Fruit fly (Drosophila melanogaster) whole organism, embryonic: ENCODE results near the gene CG1172.

Experiments
- ATbp ChIP-seq: fragments of 200-800 bp; sonication (Bioruptor generic); optimal IDR thresholded peaks from 2 replicates; lab custom pipeline; 2017; ENCODE audit warnings: missing biosample characterization, mild to moderate bottlenecking, missing genetic modification characterization, missing genetic modification reagents
- Aef1 ChIP-seq: fragments of 200-800 bp; sonication (Bioruptor generic); IDR thresholded peaks from 3 replicates; pipeline ENCODE4 v1.3.6; 2022; ENCODE audit warnings: missing biosample characterization, missing genetic modification characterization
- BtbVII ChIP-seq: fragments of 200-800 bp; sonication (Bioruptor generic); optimal IDR thresholded peaks from 3 replicates; lab custom pipeline; 2017; ENCODE audit warnings: missing biosample characterization, mild to moderate bottlenecking, missing genetic modification characterization
- CG12391 ChIP-seq: fragments of 200-800 bp; sonication (Bioruptor generic); optimal IDR thresholded peaks from 3 replicates; lab custom pipeline; 2018; ENCODE audit warnings: missing biosample characterization, mild to moderate bottlenecking, missing genetic modification characterization, moderate library complexity
- CG15514 ChIP-seq: fragments of 200-800 bp; sonication (Bioruptor generic); optimal IDR thresholded peaks from 3 replicates; lab custom pipeline; 2017; ENCODE audit warnings: missing biosample characterization, missing genetic modification characterization, mild to moderate bottlenecking, moderate library complexity, missing genetic modification reagents
- CG15696 ChIP-seq: fragments of 200-800 bp; sonication (Bioruptor generic); optimal IDR thresholded peaks from 2 replicates; lab custom pipeline; 2019; ENCODE audit warnings: missing biosample characterization, mild to moderate bottlenecking, missing genetic modification characterization, moderate library complexity
- CG16779 ChIP-seq: fragments of 200-800 bp; sonication (Bioruptor generic); IDR thresholded peaks from 2 replicates; pipeline ENCODE4 v1.3.6; 2022; ENCODE audit warnings: missing biosample characterization, missing genetic modification characterization
- CG32772 ChIP-seq: fragments of 200-800 bp; sonication (Bioruptor generic); IDR thresholded peaks from 2 replicates; pipeline ENCODE4 v1.3.6; 2022; ENCODE audit warnings: missing biosample characterization, missing genetic modification characterization
- CG6791 ChIP-seq: fragments of 200-800 bp; sonication (Bioruptor generic); IDR thresholded peaks from 3 replicates; pipeline ENCODE4 v1.3.6; 2022; ENCODE audit warnings: missing biosample characterization, missing genetic modification characterization; ENCODE audit not compliant: partially characterized antibody
- CG6813 ChIP-seq: fragments of 200-800 bp; sonication (Bioruptor generic); optimal IDR thresholded peaks from 2 replicates; lab custom pipeline; 2017; ENCODE audit warnings: missing biosample characterization, missing genetic modification characterization, mild to moderate bottlenecking, moderate library complexity, missing genetic modification reagents
- CG7963 ChIP-seq: fragments of 200-800 bp; sonication (Bioruptor generic); IDR thresholded peaks from 3 replicates; pipeline ENCODE4 v1.3.6; 2022; ENCODE audit warnings: missing biosample characterization, missing genetic modification characterization; ENCODE audit not compliant: partially characterized antibody
- CG8765 ChIP-seq: fragments of 200-800 bp; sonication (Bioruptor generic); IDR thresholded peaks from 2 replicates; pipeline ENCODE4 v1.3.6; 2022; ENCODE audit warnings: missing biosample characterization, missing genetic modification characterization
- CG8924 ChIP-seq: fragments of 200-800 bp; optimal IDR thresholded peaks from 3 replicates; lab custom pipeline; 2019; ENCODE audit warnings: missing biosample characterization, mild to moderate bottlenecking, missing genetic modification characterization, moderate library complexity
- Dfd ChIP-seq, 2 experiments: fragments of >200 bp; optimal IDR thresholded peaks; 2 replicates each; lab custom pipeline; 2017; ENCODE audit warnings: missing biosample characterization in 2 of 2, missing genetic modification characterization in 2 of 2
- E2f2 ChIP-seq: fragments of 200-800 bp; sonication (Bioruptor generic); IDR thresholded peaks from 2 replicates; pipeline ENCODE4 v1.3.6; 2022; ENCODE audit warnings: missing biosample characterization, missing genetic modification characterization
- Eip74EF ChIP-seq, 2 experiments: fragments of 200-800 bp in 1 of 2; fragments of >200 bp in 1 of 2; sonication (Bioruptor generic) in 1 of 2; optimal IDR thresholded peaks; 2 replicates each; lab custom pipeline; 2017 to 2019; ENCODE audit warnings: missing biosample characterization in 2 of 2, missing genetic modification characterization in 2 of 2, mild to moderate bottlenecking in 1 of 2, moderate library complexity in 1 of 2
- HLH3B ChIP-seq: fragments of 200-800 bp; sonication (Bioruptor generic); IDR thresholded peaks from 2 replicates; pipeline ENCODE4 v1.3.6; 2022; ENCODE audit warnings: missing biosample characterization, missing genetic modification characterization
- Hmx ChIP-seq: fragments of 200-800 bp; sonication (Bioruptor generic); optimal IDR thresholded peaks from 2 replicates; lab custom pipeline; 2016; ENCODE audit warnings: missing biosample characterization, missing genetic modification characterization
- Hr51 ChIP-seq, 2 experiments: fragments of 200-800 bp; sonication (Bioruptor generic); optimal IDR thresholded peaks; 2 replicates in 1 of 2; 3 replicates in 1 of 2; lab custom pipeline; 2016 to 2018; ENCODE audit warnings: missing biosample characterization in 2 of 2, missing genetic modification characterization in 2 of 2, mild to moderate bottlenecking in 1 of 2, moderate library complexity in 1 of 2
- Jarid2 ChIP-seq: fragments of 200-800 bp; sonication (Bioruptor generic); optimal IDR thresholded peaks from 3 replicates; lab custom pipeline; 2017; ENCODE audit warnings: mild to moderate bottlenecking, missing biosample characterization, missing genetic modification reagents, missing genetic modification characterization
- MESR4 ChIP-seq: fragments of 200-800 bp; sonication (Bioruptor generic); optimal IDR thresholded peaks from 2 replicates; lab custom pipeline; 2018; ENCODE audit warnings: missing biosample characterization, mild to moderate bottlenecking, missing genetic modification characterization, moderate library complexity
- Meics ChIP-seq: fragments of 200-800 bp; sonication (Bioruptor generic); optimal IDR thresholded peaks from 2 replicates; lab custom pipeline; 2017; ENCODE audit warnings: missing biosample characterization, mild to moderate bottlenecking, missing genetic modification characterization
- NC2α ChIP-seq: fragments of 200-800 bp; sonication (Bioruptor generic); optimal IDR thresholded peaks from 2 replicates; lab custom pipeline; 2016; ENCODE audit warnings: missing biosample characterization, missing genetic modification characterization
- NC2β ChIP-seq: fragments of 200-800 bp; sonication (Bioruptor generic); optimal IDR thresholded peaks from 2 replicates; lab custom pipeline; 2016; ENCODE audit warnings: missing biosample characterization, missing genetic modification characterization
- NFAT ChIP-seq: fragments of 200-800 bp; sonication (Bioruptor generic); IDR thresholded peaks from 2 replicates; pipeline ENCODE4 v1.3.6; 2022; ENCODE audit warnings: missing biosample characterization, missing genetic modification characterization
- Neu2 ChIP-seq: fragments of 200-800 bp; sonication (Bioruptor generic); optimal IDR thresholded peaks from 3 replicates; lab custom pipeline; 2016; ENCODE audit warnings: missing biosample characterization, missing genetic modification characterization, borderline replicate concordance
- Opbp ChIP-seq: fragments of 200-800 bp; sonication (Bioruptor generic); IDR thresholded peaks from 3 replicates; pipeline ENCODE4 v1.3.6; 2022; ENCODE audit warnings: missing biosample characterization, missing genetic modification characterization; ENCODE audit not compliant: partially characterized antibody
- Sox102F ChIP-seq: fragments of 200-800 bp; sonication (Bioruptor generic); optimal IDR thresholded peaks from 2 replicates; lab custom pipeline; 2018; ENCODE audit warnings: missing biosample characterization, mild to moderate bottlenecking, missing genetic modification characterization, moderate library complexity
- bigmax ChIP-seq: fragments of 200-800 bp; sonication (Bioruptor generic); optimal IDR thresholded peaks from 2 replicates; lab custom pipeline; 2018; ENCODE audit warnings: missing biosample characterization, mild to moderate bottlenecking, missing genetic modification characterization
- crol ChIP-seq: fragments of 200-800 bp; sonication (Bioruptor generic); IDR thresholded peaks from 2 replicates; pipeline ENCODE4 v1.3.6; 2022; ENCODE audit warnings: missing biosample characterization, missing genetic modification characterization
- cwo ChIP-seq: fragments of 200-800 bp; sonication (Bioruptor generic); optimal IDR thresholded peaks from 3 replicates; lab custom pipeline; 2017; ENCODE audit warnings: missing biosample characterization, missing genetic modification characterization, mild to moderate bottlenecking, moderate library complexity, missing genetic modification reagents
- dan ChIP-seq: fragments of 200-800 bp; sonication (Bioruptor generic); IDR thresholded peaks from 2 replicates; pipeline ENCODE4 v1.3.6; 2022; ENCODE audit warnings: missing biosample characterization, missing genetic modification characterization
- danr ChIP-seq: fragments of 200-800 bp; sonication (Bioruptor generic); IDR thresholded peaks from 2 replicates; pipeline ENCODE4 v1.3.6; 2022; ENCODE audit warnings: missing biosample characterization, missing genetic modification characterization
- dmrt11E ChIP-seq: fragments of 200-800 bp; sonication (Bioruptor generic); optimal IDR thresholded peaks from 3 replicates; lab custom pipeline; 2018; ENCODE audit warnings: missing biosample characterization, mild to moderate bottlenecking, missing genetic modification characterization, moderate library complexity
- dysf ChIP-seq: fragments of 200-800 bp; sonication (Bioruptor generic); IDR thresholded peaks from 3 replicates; pipeline ENCODE4 v1.3.6; 2022; ENCODE audit warnings: missing biosample characterization, missing genetic modification characterization
- gcm ChIP-seq: fragments of 200-800 bp; sonication (Bioruptor generic); optimal IDR thresholded peaks from 2 replicates; lab custom pipeline; 2019; ENCODE audit warnings: missing biosample characterization, mild to moderate bottlenecking, missing genetic modification characterization, moderate library complexity
- grau ChIP-seq: fragments of 200-800 bp; optimal IDR thresholded peaks from 3 replicates; lab custom pipeline; 2019; ENCODE audit warnings: missing biosample characterization, mild to moderate bottlenecking, missing genetic modification characterization, moderate library complexity
- her ChIP-seq: fragments of 200-800 bp; sonication (Bioruptor generic); optimal IDR thresholded peaks from 2 replicates; lab custom pipeline; 2016; ENCODE audit warnings: missing biosample characterization, missing genetic modification characterization
- kah ChIP-seq: fragments of 200-800 bp; sonication (Bioruptor generic); optimal IDR thresholded peaks from 2 replicates; lab custom pipeline; 2018; ENCODE audit warnings: missing biosample characterization, mild to moderate bottlenecking, missing genetic modification characterization
- peb ChIP-seq: fragments of 200-800 bp; sonication (Bioruptor generic); IDR thresholded peaks from 2 replicates; pipeline ENCODE4 v1.3.6; 2022; ENCODE audit warnings: missing biosample characterization, missing genetic modification characterization
- pho ChIP-seq: fragments of 200-800 bp; sonication (Bioruptor generic); optimal IDR thresholded peaks from 2 replicates; lab custom pipeline; 2016; ENCODE audit warnings: missing biosample characterization, missing genetic modification characterization
- run ChIP-seq: fragments of 200-800 bp; sonication (Bioruptor generic); optimal IDR thresholded peaks from 3 replicates; lab custom pipeline; 2018; ENCODE audit warnings: missing biosample characterization, mild to moderate bottlenecking, missing genetic modification characterization
- schlank ChIP-seq: fragments of 200-800 bp; sonication (Bioruptor generic); optimal IDR thresholded peaks from 2 replicates; lab custom pipeline; 2018; ENCODE audit warnings: missing biosample characterization, mild to moderate bottlenecking, missing genetic modification characterization
- tna ChIP-seq: fragments of 200-800 bp; sonication (Bioruptor generic); IDR thresholded peaks from 2 replicates; pipeline ENCODE4 v1.3.6; 2022; ENCODE audit warnings: missing biosample characterization, missing genetic modification characterization; ENCODE audit not compliant: partially characterized antibody
- toy ChIP-seq: fragments of 200-800 bp; sonication (Bioruptor generic); IDR thresholded peaks from 2 replicates; pipeline ENCODE4 v1.3.6; 2022; ENCODE audit warnings: missing biosample characterization, missing genetic modification characterization
- trem ChIP-seq: fragments of 200-800 bp; optimal IDR thresholded peaks from 3 replicates; lab custom pipeline; 2019; ENCODE audit warnings: missing biosample characterization, mild to moderate bottlenecking, missing genetic modification characterization, moderate library complexity
- unpg ChIP-seq: fragments of 200-800 bp; sonication (Bioruptor generic); optimal IDR thresholded peaks from 3 replicates; lab custom pipeline; 2018; ENCODE audit warnings: missing biosample characterization, mild to moderate bottlenecking, missing genetic modification characterization, moderate library complexity
- z ChIP-seq: fragments of 200-800 bp; sonication (Bioruptor generic); IDR thresholded peaks from 3 replicates; pipeline ENCODE4 v1.3.6; 2022; ENCODE audit warnings: missing biosample characterization, missing genetic modification characterization
- zen ChIP-seq: fragments of 200-800 bp; sonication (Bioruptor generic); optimal IDR thresholded peaks from 3 replicates; lab custom pipeline; 2018; ENCODE audit warnings: missing biosample characterization, mild to moderate bottlenecking, missing genetic modification characterization, moderate library complexity

The CG1172 gene

DNA sequence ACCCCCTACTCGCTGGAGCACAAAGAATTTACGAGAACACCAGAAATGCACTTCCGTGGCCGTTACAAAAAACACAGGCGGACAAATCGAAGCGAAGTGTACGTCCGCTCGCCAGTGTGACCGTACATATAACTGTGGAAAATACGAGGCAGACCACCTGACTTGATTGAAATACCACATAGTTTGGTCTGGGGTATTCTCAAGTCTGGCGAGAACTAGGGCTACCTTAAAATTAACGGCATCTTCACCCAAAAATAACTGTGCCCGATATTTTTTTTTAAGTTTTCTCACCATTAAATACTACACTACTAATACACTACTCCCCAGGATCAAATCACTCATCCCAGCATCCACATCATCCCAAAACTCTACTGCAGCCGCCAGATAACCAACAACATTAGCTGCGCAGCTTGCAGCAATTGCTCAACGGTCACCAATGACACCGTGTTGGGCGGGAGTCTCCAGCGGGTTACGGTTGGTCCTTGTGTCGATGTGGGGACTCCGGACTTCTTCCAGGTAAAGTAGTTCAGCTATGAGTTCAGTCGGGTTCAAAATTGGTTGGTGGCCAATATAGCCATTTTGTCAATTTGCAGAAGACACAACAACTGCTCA lies 25.4 kb upstream of the CG1172 start, which contains the start of gene Cerk (continued):
- peak; percentile 28 for TF ChIP-seq Meics
- TF ChIP-seq dysf (GFP tag; lab: Robert Waterston, UW) = peak; percentile 58; the same call in 2 of the 3 replicates
- peak; percentile 55 for TF ChIP-seq kah (GFP tag; lab: Kevin White, UChicago)
- TF ChIP-seq run = no peak
- peak; percentile 79 for TF ChIP-seq Opbp (GFP tag; lab: Robert Waterston, UW)
- peak; percentile 65 for TF ChIP-seq NFAT (GFP tag; lab: Robert Waterston, UW)
- TF ChIP-seq CG8924 (tag; lab: Kevin White, UChicago) = no peak
- peak; percentile 75 for TF ChIP-seq CG15514 (GFP tag; lab: Kevin White, UChicago)
- TF ChIP-seq BtbVII = no peak
- peak; percentile 31 for TF ChIP-seq grau (tag; lab: Kevin White, UChicago)
- TF ChIP-seq MESR4 (GFP tag; lab: Kevin White, UChicago) = peak; percentile 61
- TF ChIP-seq danr (GFP tag; lab: Robert Waterston, UW) = no peak
- peak; percentile 59; the same call in 1 of the 3 replicates for TF ChIP-seq CG6791
- TF ChIP-seq her (GFP tag; lab: Kevin White, UChicago) = peak; percentile 51
- no peak for TF ChIP-seq crol (GFP tag; lab: Robert Waterston, UW)
- no peak for TF ChIP-seq schlank (tag; lab: Kevin White, UChicago)
- TF ChIP-seq CG8765 = no peak
- TF ChIP-seq zen = peak; percentile 0
- no peak for TF ChIP-seq dan (GFP tag; lab: Robert Waterston, UW)
- no peak for TF ChIP-seq toy (GFP tag; lab: Robert Waterston, UW)
- no peak for TF ChIP-seq z (GFP tag; lab: Robert Waterston, UW)
- TF ChIP-seq dmrt11E = no peak
- no peak for TF ChIP-seq Dfd (GFP tag; optimal IDR thresholded peaks at IDR 0.05; lab: Kevin White, UChicago)
- no peak for TF ChIP-seq NC2α (GFP tag; lab: Kevin White, UChicago)
- no peak for TF ChIP-seq CG16779 (GFP tag; lab: Robert Waterston, UW)
- TF ChIP-seq Sox102F (GFP tag; lab: Kevin White, UChicago) = no peak
- TF ChIP-seq E2f2 (GFP tag; lab: Robert Waterston, UW) = peak; percentile 57
- TF ChIP-seq pho = no peak
- peak; percentile 20 for TF ChIP-seq trem (tag; lab: Kevin White, UChicago)
- peak; percentile 39 for TF ChIP-seq CG12391
- no peak for TF ChIP-seq CG15696 (tag; lab: Kevin White, UChicago)
- no peak for TF ChIP-seq Hmx (GFP tag; lab: Kevin White, UChicago)
- TF ChIP-seq Hr51 (GFP tag; optimal IDR thresholded peaks at IDR 0.05; lab: Kevin White, UChicago) = peak; percentile 13 to 59
- peak; percentile 17; the same call in 1 of the 2 replicates for TF ChIP-seq tna (GFP tag; lab: Robert Waterston, UW)
- TF ChIP-seq NC2β (GFP tag; lab: Kevin White, UChicago) = peak; percentile 57
- TF ChIP-seq Neu2 (GFP tag; lab: Kevin White, UChicago) = no peak
- TF ChIP-seq bigmax (GFP tag; lab: Kevin White, UChicago) = no peak
- TF ChIP-seq CG7963 = no peak
- no peak for TF ChIP-seq ATbp
- TF ChIP-seq Jarid2 (GFP tag; lab: Kevin White, UChicago) = peak; percentile 93
- no peak for TF ChIP-seq cwo (GFP tag; lab: Kevin White, UChicago)
- TF ChIP-seq unpg (GFP tag; lab: Kevin White, UChicago) = peak; percentile 23
- 0 out of 2 replicates have a peak, but pooled peaks have one; percentile 27 for TF ChIP-seq HLH3B
- TF ChIP-seq Aef1 = 0 out of 3 replicates have a peak, but pooled peaks have one; percentile 12
- TF ChIP-seq Eip74EF (GFP tag; optimal IDR thresholded peaks at IDR 0.05; lab: Kevin White, UChicago) = peak in 1 of 2 experiments; percentile 66
- no peak for TF ChIP-seq CG6813 (GFP tag; lab: Kevin White, UChicago)
- no peak for TF ChIP-seq CG32772 (GFP tag; lab: Robert Waterston, UW)
- TF ChIP-seq peb (GFP tag; lab: Robert Waterston, UW) = no peak
- no peak for TF ChIP-seq gcm (GFP tag; lab: Kevin White, UChicago)
